Worm (Caenorhabditis elegans) whole organism, young adult: ENCODE results near the gene pqn-25.

Experiments used
- B0019.2 ChIP-seq: fragments of 200-800 bp; sonication (Bioruptor generic); conservative IDR thresholded peaks from 2 replicates; pipeline ENCODE4 v1.3.6; 2022; ENCODE audit warnings: missing genetic modification reagents, missing genetic modification characterization, missing compliant biosample characterization
- C06A6.2 ChIP-seq: fragments of 200-800 bp; sonication (Bioruptor generic); conservative IDR thresholded peaks from 2 replicates; pipeline ENCODE4 v1.3.6; 2022; ENCODE audit warnings: missing genetic modification characterization, missing compliant biosample characterization
- C17E4.6 ChIP-seq: fragments of 200-800 bp; sonication (Bioruptor generic); IDR thresholded peaks from 2 replicates; pipeline ENCODE4 v1.3.6; 2022; ENCODE audit warnings: missing genetic modification reagents, missing genetic modification characterization, missing compliant biosample characterization
- D2030.7 ChIP-seq: fragments of 200-800 bp; sonication (Bioruptor generic); IDR thresholded peaks from 2 replicates; pipeline ENCODE4 v1.3.6; 2022; ENCODE audit warnings: missing genetic modification reagents, missing genetic modification characterization, missing compliant biosample characterization
- F33H1.4 ChIP-seq: fragments of 200-800 bp; sonication (Bioruptor generic); IDR thresholded peaks from 2 replicates; pipeline ENCODE4 v1.3.6; 2022; ENCODE audit warnings: missing genetic modification reagents, missing genetic modification characterization, missing compliant biosample characterization
- F37B4.10 ChIP-seq: fragments of 200-800 bp; sonication (Bioruptor generic); IDR thresholded peaks from 2 replicates; pipeline ENCODE4 v1.3.6; 2022; ENCODE audit warnings: missing genetic modification characterization, missing compliant biosample characterization
- F39B2.1 ChIP-seq: fragments of 200-800 bp; sonication (Bioruptor generic); IDR thresholded peaks from 2 replicates; pipeline ENCODE4 v1.3.6; 2022; ENCODE audit warnings: missing genetic modification reagents, missing genetic modification characterization, missing compliant biosample characterization
- Y53G8AR.9 ChIP-seq: fragments of 200-800 bp; sonication (Bioruptor generic); conservative IDR thresholded peaks from 2 replicates; pipeline ENCODE4 v1.3.6; 2022; ENCODE audit warnings: missing genetic modification reagents, missing genetic modification characterization, missing compliant biosample characterization
- Y95B8A.8 ChIP-seq: fragments of 200-800 bp; sonication (Bioruptor generic); IDR thresholded peaks from 2 replicates; pipeline ENCODE4 v1.3.6; 2022; ENCODE audit warnings: missing genetic modification reagents, missing genetic modification characterization, missing compliant biosample characterization
- athp-1 ChIP-seq: sonication (generic microtip); optimal IDR thresholded peaks from 2 replicates; lab custom pipeline; 2017; ENCODE audit warnings: mild to moderate bottlenecking, missing genetic modification characterization, missing compliant biosample characterization
- attf-6 ChIP-seq: fragments of 200-800 bp; sonication (Bioruptor generic); IDR thresholded peaks from 2 replicates; pipeline ENCODE4 v1.3.6; 2022; ENCODE audit warnings: missing genetic modification reagents, missing genetic modification characterization, missing compliant biosample characterization
- cebp-1 ChIP-seq, 2 experiments: fragments of 200-800 bp in 1 of 2; sonication (Bioruptor generic) in 1 of 2; sonication (generic microtip) in 1 of 2; IDR thresholded peaks in 1 of 2; optimal IDR thresholded peaks in 1 of 2; 2 replicates each; pipeline versions ENCODE4 v1.3.6 to Lab custom; 2017 to 2022; ENCODE audit warnings: missing compliant biosample characterization in 2 of 2, missing genetic modification characterization in 2 of 2, mild to moderate bottlenecking in 1 of 2, missing genetic modification reagents in 1 of 2, moderate library complexity in 1 of 2
- ceh-58 ChIP-seq: fragments of 200-800 bp; sonication (Bioruptor generic); IDR thresholded peaks from 2 replicates; pipeline ENCODE4 v1.3.6; 2022; ENCODE audit warnings: missing genetic modification characterization, missing compliant biosample characterization
- dpff-1 ChIP-seq: sonication (generic microtip); optimal IDR thresholded peaks from 2 replicates; lab custom pipeline; 2017; ENCODE audit warnings: mild to moderate bottlenecking, missing genetic modification characterization, missing compliant biosample characterization
- efl-1 ChIP-seq: fragments of 150-350 bp; optimal IDR thresholded peaks from 2 replicates; lab custom pipeline; 2014; ENCODE audit warnings: missing biosample characterization, missing genetic modification reagents, missing genetic modification characterization
- egl-18 ChIP-seq: fragments of 200-800 bp; sonication (Bioruptor generic); IDR thresholded peaks from 2 replicates; pipeline ENCODE4 v1.3.6; 2022; ENCODE audit warnings: missing genetic modification reagents, missing genetic modification characterization, missing compliant biosample characterization
- egrh-3 ChIP-seq: fragments of 200-800 bp; sonication (Bioruptor generic); IDR thresholded peaks from 2 replicates; pipeline ENCODE4 v1.3.6; 2022; ENCODE audit warnings: missing genetic modification reagents, missing genetic modification characterization, missing compliant biosample characterization
- ekl-4 ChIP-seq: fragments of 200-800 bp; sonication (Bioruptor generic); IDR thresholded peaks from 2 replicates; pipeline ENCODE4 v1.3.6; 2022; ENCODE audit warnings: missing genetic modification reagents, missing genetic modification characterization, missing compliant biosample characterization
- gei-17 ChIP-seq: fragments of 200-800 bp; sonication (Bioruptor generic); optimal IDR thresholded peaks from 2 replicates; lab custom pipeline; 2018; ENCODE audit warnings: mild to moderate bottlenecking, missing genetic modification characterization, missing compliant biosample characterization
- him-1 ChIP-seq: sonication (generic microtip); optimal IDR thresholded peaks from 2 replicates; lab custom pipeline; 2016; ENCODE audit warnings: missing genotype, missing genetic modification reagents, missing genetic modification characterization, missing compliant biosample characterization
- hlh-12 ChIP-seq: sonication (generic microtip); optimal IDR thresholded peaks from 2 replicates; lab custom pipeline; 2016; ENCODE audit warnings: missing genetic modification characterization, missing compliant biosample characterization
- hlh-26 ChIP-seq: fragments of 200-800 bp; sonication (Bioruptor generic); conservative IDR thresholded peaks from 2 replicates; pipeline ENCODE4 v1.3.6; 2022; ENCODE audit warnings: missing genetic modification reagents, missing genetic modification characterization, missing compliant biosample characterization
- hmg-1.2 ChIP-seq: fragments of 200-800 bp; sonication (Bioruptor generic); IDR thresholded peaks from 2 replicates; pipeline ENCODE4 v1.3.6; 2022; ENCODE audit warnings: missing genetic modification reagents, missing genetic modification characterization, missing compliant biosample characterization
- hmg-20 ChIP-seq: fragments of 200-800 bp; sonication (Bioruptor generic); IDR thresholded peaks from 2 replicates; pipeline ENCODE4 v1.3.6; 2022; ENCODE audit warnings: missing genetic modification reagents, missing genetic modification characterization, missing compliant biosample characterization
- hsf-1 ChIP-seq: fragments of 200-800 bp; sonication (Bioruptor generic); IDR thresholded peaks from 2 replicates; pipeline ENCODE4 v1.3.6; 2022; ENCODE audit warnings: missing genetic modification reagents, missing genetic modification characterization, missing compliant biosample characterization
- lag-1 ChIP-seq: fragments of 200-800 bp; sonication (Bioruptor generic); IDR thresholded peaks from 2 replicates; pipeline ENCODE4 v1.3.6; 2022; ENCODE audit warnings: missing genetic modification reagents, missing genetic modification characterization, missing compliant biosample characterization
- let-526 ChIP-seq: fragments of 200-800 bp; sonication (Bioruptor generic); IDR thresholded peaks from 2 replicates; pipeline ENCODE4 v1.3.6; 2022; ENCODE audit warnings: missing genetic modification reagents, missing genetic modification characterization, missing compliant biosample characterization
- lir-1 ChIP-seq: fragments of 200-800 bp; sonication (Bioruptor generic); conservative IDR thresholded peaks from 2 replicates; pipeline ENCODE4 v1.3.6; 2022; ENCODE audit warnings: missing genetic modification reagents, missing genetic modification characterization, missing compliant biosample characterization
- lsl-1 ChIP-seq: fragments of 200-800 bp; sonication (Bioruptor generic); optimal IDR thresholded peaks from 2 replicates; lab custom pipeline; 2018; ENCODE audit warnings: mild to moderate bottlenecking, missing genetic modification characterization, moderate library complexity, missing compliant biosample characterization
- madf-10 ChIP-seq: sonication (generic microtip); optimal IDR thresholded peaks from 2 replicates; lab custom pipeline; 2016; ENCODE audit warnings: mild to moderate bottlenecking, missing genetic modification characterization, missing compliant biosample characterization
- madf-3 ChIP-seq: fragments of 200-800 bp; sonication (Bioruptor generic); IDR thresholded peaks from 2 replicates; pipeline ENCODE4 v1.3.6; 2022; ENCODE audit warnings: missing genetic modification reagents, missing genetic modification characterization, missing compliant biosample characterization
- madf-6 ChIP-seq: fragments of 200-800 bp; sonication (Bioruptor generic); IDR thresholded peaks from 2 replicates; pipeline ENCODE4 v1.3.6; 2022; ENCODE audit warnings: missing genetic modification reagents, missing genetic modification characterization, missing compliant biosample characterization
- madf-8 ChIP-seq: fragments of 200-800 bp; sonication (Bioruptor generic); conservative IDR thresholded peaks from 2 replicates; pipeline ENCODE4 v1.3.6; 2022; ENCODE audit warnings: missing genetic modification reagents, missing genetic modification characterization, missing compliant biosample characterization
- nfya-1 ChIP-seq: sonication (generic microtip); optimal IDR thresholded peaks from 2 replicates; lab custom pipeline; 2017; ENCODE audit warnings: antibody characterized with exemption, missing compliant biosample characterization, missing genetic modification characterization, borderline replicate concordance; ENCODE audit not compliant: insufficient read depth
- nhr-80 ChIP-seq: sonication (generic microtip); optimal IDR thresholded peaks from 2 replicates; lab custom pipeline; 2016; ENCODE audit warnings: missing genetic modification characterization, missing compliant biosample characterization
- pha-4 ChIP-seq: fragments of 150-350 bp; sonication (generic microtip); optimal IDR thresholded peaks from 2 replicates; lab custom pipeline; 2014; ENCODE audit warnings: missing biosample characterization, missing genetic modification reagents, missing genetic modification characterization
- rec-8 ChIP-seq, 2 experiments: sonication (generic microtip); optimal IDR thresholded peaks; 2 replicates each; lab custom pipeline; 2016; ENCODE audit warnings: mild to moderate bottlenecking in 2 of 2, missing genetic modification characterization in 2 of 2, missing genetic modification reagents in 2 of 2, missing genotype in 2 of 2, missing biosample characterization in 1 of 2, missing compliant biosample characterization in 1 of 2, moderate library complexity in 1 of 2
- snpc-1.1 ChIP-seq: sonication (generic microtip); optimal IDR thresholded peaks from 2 replicates; lab custom pipeline; 2017; ENCODE audit warnings: missing genetic modification characterization, mild to moderate bottlenecking, missing compliant biosample characterization, antibody characterized with exemption, moderate library complexity, missing genotype, missing genetic modification reagents; ENCODE audit not compliant: insufficient read depth
- tlf-1 ChIP-seq: fragments of 200-800 bp; sonication (Bioruptor generic); optimal IDR thresholded peaks from 2 replicates; lab custom pipeline; 2018; ENCODE audit warnings: mild to moderate bottlenecking, missing genetic modification characterization, missing compliant biosample characterization
- xnd-1 ChIP-seq: sonication (generic microtip); optimal IDR thresholded peaks from 2 replicates; lab custom pipeline; 2016; ENCODE audit warnings: missing genotype, missing genetic modification reagents, missing genetic modification characterization, missing compliant biosample characterization
- zfh-2 ChIP-seq: fragments of 200-800 bp; sonication (Bioruptor generic); conservative IDR thresholded peaks from 2 replicates; pipeline ENCODE4 v1.3.6; 2022; ENCODE audit warnings: missing genetic modification reagents, missing genetic modification characterization, missing compliant biosample characterization
- ztf-22 ChIP-seq: fragments of 200-800 bp; sonication (Bioruptor generic); optimal IDR thresholded peaks from 2 replicates; lab custom pipeline; 2018; ENCODE audit warnings: mild to moderate bottlenecking, missing genetic modification characterization, moderate library complexity, missing compliant biosample characterization

The pqn-25 gene

ce11 chrIII:5546730-5547129 lies 34.3 kb upstream of the pqn-25 start, which contains the start of gene F09F7.5:
TSS of gene F09F7.5 (plus strand) at chrIII:5546987.
- TF ChIP-seq nfya-1 (no peak), nhr-80 (peak; percentile 80)

DNA sequence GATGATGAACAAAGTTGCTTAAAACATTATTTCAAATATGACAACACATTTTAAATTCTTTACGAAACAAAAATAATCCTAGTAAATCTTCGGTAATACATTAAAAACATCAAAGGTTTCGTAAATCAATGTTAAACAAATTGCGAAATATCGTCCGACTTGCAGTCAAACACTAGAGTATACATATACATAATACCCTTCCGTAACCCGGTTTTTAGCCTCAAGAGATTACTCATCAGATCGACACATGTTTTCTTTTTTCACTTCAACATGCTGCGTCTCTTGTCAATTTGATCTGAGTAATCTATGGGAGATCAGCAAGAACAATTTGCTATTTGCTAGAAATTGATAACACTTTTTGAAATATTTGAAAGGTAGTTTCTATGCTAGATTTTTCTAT lies 33.9 kb upstream of the pqn-25 start:
- TF ChIP-seq cebp-1 (GFP tag; IDR thresholded peaks at IDR 0.05; lab: Robert Waterston, UW) (peak; percentile 61; the same call in 1 of the 2 replicates), cebp-1 (tag; optimal IDR thresholded peaks at IDR 0.05; lab: Kevin White, UChicago) (peak; percentile 92), tlf-1 (no peak)

DNA sequence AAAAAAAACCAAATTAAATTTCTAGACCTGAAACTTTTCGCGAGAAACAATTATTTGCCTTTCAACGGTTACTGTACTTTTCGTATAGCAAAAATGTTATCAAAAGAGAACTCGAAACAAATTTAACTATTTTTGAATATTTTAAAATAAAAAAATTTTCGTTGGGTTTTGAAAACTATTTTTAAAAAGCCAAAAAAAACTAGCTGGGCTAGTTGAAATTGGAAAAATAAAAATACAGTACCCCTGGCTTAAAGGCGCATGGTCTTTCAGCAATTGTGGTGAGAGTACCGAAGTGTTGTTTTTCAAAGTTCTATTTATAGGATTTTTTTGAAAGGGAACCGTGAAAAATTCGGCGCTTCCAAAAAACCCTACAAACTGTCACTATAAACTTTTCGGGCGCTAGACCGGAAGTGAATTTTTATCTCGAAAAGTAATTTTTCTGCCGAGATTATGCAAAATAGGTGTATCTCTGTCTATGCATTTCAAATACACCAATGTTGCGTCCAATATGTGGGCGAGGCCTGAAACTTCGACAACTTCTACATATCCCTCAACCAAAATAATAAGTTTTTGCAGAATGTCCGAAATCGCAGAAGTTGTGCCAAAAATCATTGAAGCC lies 31.4 kb upstream of the pqn-25 start, which contains the start of gene D1044.1:
TSS of gene D1044.1 (plus strand) at position 569 of the 619 bp plus-strand sequence.
- peak; percentile 77 for TF ChIP-seq madf-6 (GFP tag; lab: Robert Waterston, UW)
- TF ChIP-seq egrh-3 (GFP tag; lab: Robert Waterston, UW), result no peak
- TF ChIP-seq dpff-1 (tag; lab: Kevin White, UChicago), result no peak
- TF ChIP-seq xnd-1 (tag; lab: Kevin White, UChicago), result peak; percentile 27
- no peak for TF ChIP-seq Y53G8AR.9 (GFP tag; lab: Robert Waterston, UW)
- no peak for TF ChIP-seq him-1 (tag; lab: Kevin White, UChicago)
- no peak for TF ChIP-seq cebp-1 (GFP tag; IDR thresholded peaks at IDR 0.05; lab: Robert Waterston, UW)
- TF ChIP-seq cebp-1 (tag; optimal IDR thresholded peaks at IDR 0.05; lab: Kevin White, UChicago), result no peak
- no peak for TF ChIP-seq madf-10 (tag; lab: Kevin White, UChicago)
- no peak for TF ChIP-seq zfh-2
- TF ChIP-seq hlh-12 (tag; lab: Kevin White, UChicago), result no peak
- no peak for TF ChIP-seq hmg-1.2 (GFP tag; lab: Robert Waterston, UW)
- TF ChIP-seq hsf-1 (GFP tag; lab: Robert Waterston, UW), result no peak
- TF ChIP-seq C06A6.2 (GFP tag; lab: Robert Waterston, UW), result no peak
- no peak for TF ChIP-seq egl-18 (GFP tag; lab: Robert Waterston, UW)
- TF ChIP-seq F33H1.4, result no peak; the same call in 1 of the 2 replicates
- TF ChIP-seq athp-1 (tag; lab: Kevin White, UChicago), result no peak
- TF ChIP-seq F37B4.10 (GFP tag; lab: Robert Waterston, UW), result no peak
- TF ChIP-seq gei-17, result no peak
- no peak for TF ChIP-seq pha-4
- peak; percentile 87 for TF ChIP-seq lsl-1 (GFP tag; lab: Kevin White, UChicago)
- TF ChIP-seq attf-6, result no peak
- peak; percentile 44 for TF ChIP-seq madf-8 (GFP tag; lab: Robert Waterston, UW)

DNA sequence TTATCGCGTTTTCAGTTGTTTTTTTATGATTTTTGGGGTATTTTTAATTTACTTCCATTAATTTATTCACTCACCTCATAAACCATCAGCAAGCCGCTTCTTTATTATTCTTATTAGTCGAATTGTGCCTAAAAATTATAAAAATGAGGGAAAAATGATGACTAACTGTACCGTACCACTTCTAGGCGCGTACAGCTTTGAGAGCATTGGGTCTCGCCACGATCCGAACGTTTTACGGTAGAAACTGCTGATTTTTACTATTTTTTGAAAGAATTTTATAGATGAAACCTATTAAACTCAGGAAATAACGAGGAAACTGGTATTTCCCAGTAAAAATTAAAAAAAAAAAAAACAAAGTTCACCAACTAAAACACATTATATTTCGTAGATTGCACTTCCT lies 30.6 kb upstream of the pqn-25 start, which contains the start of gene D1044.6:
TSS of gene D1044.6 (minus strand) at position 128 of the 400 bp plus-strand sequence.
- TF ChIP-seq hmg-20 (GFP tag; lab: Robert Waterston, UW), result no peak
- TF ChIP-seq madf-8 (GFP tag; lab: Robert Waterston, UW), result peak; percentile 49
- no peak for TF ChIP-seq let-526 (GFP tag; lab: Robert Waterston, UW)
- no peak for TF ChIP-seq hsf-1 (GFP tag; lab: Robert Waterston, UW)
- no peak for TF ChIP-seq D2030.7 (GFP tag; lab: Robert Waterston, UW)
- TF ChIP-seq hlh-26, result no peak
- no peak for TF ChIP-seq efl-1 (GFP tag; lab: Kevin White, UChicago)
- no peak for TF ChIP-seq ekl-4 (GFP tag; lab: Robert Waterston, UW)
- no peak for TF ChIP-seq F39B2.1 (GFP tag; lab: Robert Waterston, UW)
- no peak for TF ChIP-seq rec-8 (tag; optimal IDR thresholded peaks at IDR 0.05; lab: Kevin White, UChicago)
- no peak for TF ChIP-seq madf-3 (GFP tag; lab: Robert Waterston, UW)
- no peak for TF ChIP-seq hmg-1.2 (GFP tag; lab: Robert Waterston, UW)
- TF ChIP-seq B0019.2, result no peak
- TF ChIP-seq ztf-22 (GFP tag; lab: Kevin White, UChicago), result no peak
- TF ChIP-seq attf-6, result no peak
- TF ChIP-seq zfh-2, result no peak
- TF ChIP-seq ceh-58 (GFP tag; lab: Robert Waterston, UW), result no peak
- no peak for TF ChIP-seq lir-1 (GFP tag; lab: Robert Waterston, UW)
- TF ChIP-seq C17E4.6 (GFP tag; lab: Robert Waterston, UW), result no peak
- no peak for TF ChIP-seq snpc-1.1
- no peak for TF ChIP-seq F37B4.10 (GFP tag; lab: Robert Waterston, UW)
- no peak for TF ChIP-seq lag-1 (GFP tag; lab: Robert Waterston, UW)
- no peak for TF ChIP-seq Y95B8A.8 (GFP tag; lab: Robert Waterston, UW)
- TF ChIP-seq cebp-1 (GFP tag; IDR thresholded peaks at IDR 0.05; lab: Robert Waterston, UW), result no peak
- TF ChIP-seq cebp-1 (tag; optimal IDR thresholded peaks at IDR 0.05; lab: Kevin White, UChicago), result no peak
